Worm (Caenorhabditis elegans): ENCODE results near the gene ham-2.

ce11 chrX:4571137-4571536, 16.7 kb downstream of the ham-2 start, which contains the start of gene amt-1:
- no peak for TF ChIP-seq him-1 (tag; optimal IDR thresholded peaks at IDR 0.05)
- TF ChIP-seq W03F9.2 (tag; optimal IDR thresholded peaks at IDR 0.05): no peak
- no peak for TF ChIP-seq dao-5 (tag; optimal IDR thresholded peaks at IDR 0.05)
